Worm (Caenorhabditis elegans): Measurements from ENCODE around the gene nstp-8.

Gene nstp-8

DNA sequence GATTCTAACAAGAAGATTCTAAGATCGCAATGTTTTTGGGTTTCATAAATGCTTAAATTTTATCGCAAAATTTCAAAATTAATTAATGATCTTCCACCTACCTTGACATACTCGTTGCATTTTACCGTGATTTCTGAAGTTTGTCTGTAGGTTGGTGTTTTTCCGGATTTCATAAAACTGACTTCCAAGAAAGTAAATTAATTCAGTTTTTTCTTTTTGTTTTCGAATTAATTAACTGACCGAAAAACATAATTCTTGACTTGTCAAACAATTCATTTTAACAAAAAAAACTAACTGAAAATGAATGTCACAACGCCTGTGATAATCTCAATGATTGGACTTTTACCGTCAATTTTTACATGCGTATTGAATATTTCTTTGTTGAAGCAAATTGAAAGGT lies 33.7 kb upstream of the nstp-8 start, which contains the start of gene srbc-16:
TSS of gene srbc-16 (plus strand) at position 301 of the 400 bp plus-strand sequence.
- TF ChIP-seq unc-62 (GFP tag; optimal IDR thresholded peaks at IDR 0.05) (no peak), elt-3 (tag; optimal IDR thresholded peaks at IDR 0.05) (no peak), ceh-28 (tag; optimal IDR thresholded peaks at IDR 0.05) (no peak), pha-4 (tag; optimal IDR thresholded peaks at IDR 0.05) (no peak), nfya-1 (tag; optimal IDR thresholded peaks at IDR 0.05; ENCODE audit: insufficient read depth) (no peak), ztf-4 (tag; optimal IDR thresholded peaks at IDR 0.05) (no peak), nhr-28 (tag; optimal IDR thresholded peaks at IDR 0.05) (no peak), daf-12 (tag; optimal IDR thresholded peaks at IDR 0.05) (no peak), nhr-237 (tag; optimal IDR thresholded peaks at IDR 0.05) (no peak), egl-5 (tag; optimal IDR thresholded peaks at IDR 0.05) (no peak), nhr-12 (tag; optimal IDR thresholded peaks at IDR 0.05) (no peak), skn-1 (tag; optimal IDR thresholded peaks at IDR 0.05) (no peak), aly-2 (tag; optimal IDR thresholded peaks at IDR 0.05) (no peak), mml-1 (tag; optimal IDR thresholded peaks at IDR 0.05) (no peak), ceh-16 (tag; optimal IDR thresholded peaks at IDR 0.05) (no peak), unc-39 (tag; optimal IDR thresholded peaks at IDR 0.05) (no peak), hmg-11 (tag; optimal IDR thresholded peaks at IDR 0.05) (no peak), ZK546.5 (tag; optimal IDR thresholded peaks at IDR 0.05) (no peak), fkh-10 (GFP tag; optimal IDR thresholded peaks at IDR 0.05) (no peak), mdl-1 (tag; optimal IDR thresholded peaks at IDR 0.05) (no peak)

- TF ChIP-seq nhr-23 (tag; optimal IDR thresholded peaks at IDR 0.05) (no peak), egl-27 (tag; optimal IDR thresholded peaks at IDR 0.05) (no peak)
Measured at ce11 chrV:2183162-2183561, 32.3 kb upstream of the nstp-8 start, which contains the start of gene cyp-33C2. Gene cyp-33C2, plus strand, starts transcription at chrV:2183488.

DNA sequence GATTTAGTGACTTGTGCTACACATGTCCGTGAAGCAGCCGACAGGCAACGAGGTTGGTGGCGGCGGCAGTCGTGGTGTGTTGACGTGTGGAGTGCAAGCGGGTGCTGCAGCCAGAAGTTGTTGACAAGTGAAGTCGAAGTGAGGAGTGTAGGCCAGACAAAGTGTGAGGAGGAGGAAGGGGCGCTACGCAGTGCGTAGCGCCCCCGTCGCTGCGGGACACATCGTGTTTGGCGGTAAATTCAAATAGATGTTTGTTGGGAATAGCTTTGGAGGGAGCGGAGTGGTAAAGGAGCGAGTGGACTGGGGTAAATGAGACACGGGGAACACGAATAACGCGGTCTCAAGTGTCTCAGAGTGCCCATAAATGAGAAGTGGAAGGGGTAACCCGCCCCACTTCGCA lies 30.0 kb upstream of the nstp-8 start:
- TF ChIP-seq nhr-28 (tag; optimal IDR thresholded peaks at IDR 0.05), result no peak
- no peak for TF ChIP-seq unc-39 (tag; optimal IDR thresholded peaks at IDR 0.05)
- no peak for TF ChIP-seq mdl-1 (tag; optimal IDR thresholded peaks at IDR 0.05)
- TF ChIP-seq skn-1 (tag; optimal IDR thresholded peaks at IDR 0.05), result no peak
- TF ChIP-seq pqm-1 (tag; optimal IDR thresholded peaks at IDR 0.05), result no peak
- no peak for TF ChIP-seq sea-2 (GFP tag; optimal IDR thresholded peaks at IDR 0.05)
- no peak for TF ChIP-seq ceh-9 (tag; optimal IDR thresholded peaks at IDR 0.05)
- no peak for TF ChIP-seq nhr-237 (tag; optimal IDR thresholded peaks at IDR 0.05)
- no peak for TF ChIP-seq nfya-1 (tag; optimal IDR thresholded peaks at IDR 0.05; ENCODE audit: insufficient read depth)

ce11 chrV:2187864-2188345 lies 27.5 kb upstream of the nstp-8 start, which contains the start of gene Y5H2B.3:
Gene Y5H2B.3, plus strand, starts transcription at chrV:2188295.
- TF ChIP-seq nfya-1 (tag; optimal IDR thresholded peaks at IDR 0.05; ENCODE audit: insufficient read depth) (peak; percentile 68), jun-1 (tag; optimal IDR thresholded peaks at IDR 0.05) (no peak)

DNA sequence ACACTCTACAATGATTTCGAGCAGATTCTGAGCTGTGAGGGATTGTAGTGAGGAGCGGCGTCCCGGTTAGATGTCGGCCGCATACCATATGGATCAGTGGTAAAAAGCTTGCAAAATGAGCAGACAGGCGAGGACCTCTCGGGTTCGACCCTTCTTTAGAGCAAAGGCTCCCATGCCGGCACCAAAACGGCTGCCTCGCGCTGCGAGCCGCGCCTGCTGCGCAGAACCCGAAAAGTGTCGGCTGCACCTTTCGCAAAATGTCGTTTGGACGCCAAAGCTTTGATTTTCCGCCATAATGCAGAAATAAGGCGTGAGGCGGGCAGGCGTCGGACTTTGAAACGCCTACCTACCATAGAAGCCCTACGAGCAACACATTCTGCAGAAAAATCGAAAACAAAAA lies 25.1 kb upstream of the nstp-8 start:
- TF ChIP-seq elt-3 (tag; optimal IDR thresholded peaks at IDR 0.05) (no peak), ceh-9 (tag; optimal IDR thresholded peaks at IDR 0.05) (no peak), egl-27 (tag; optimal IDR thresholded peaks at IDR 0.05) (no peak), aly-2 (tag; optimal IDR thresholded peaks at IDR 0.05) (no peak), pha-4 (tag; optimal IDR thresholded peaks at IDR 0.05) (no peak), mdl-1 (tag; optimal IDR thresholded peaks at IDR 0.05) (no peak), ztf-4 (tag; optimal IDR thresholded peaks at IDR 0.05) (no peak), egl-5 (tag; optimal IDR thresholded peaks at IDR 0.05) (no peak), ceh-28 (tag; optimal IDR thresholded peaks at IDR 0.05) (no peak), nhr-76 (tag; optimal IDR thresholded peaks at IDR 0.05) (no peak), ceh-16 (tag; optimal IDR thresholded peaks at IDR 0.05) (no peak), sea-2 (GFP tag; optimal IDR thresholded peaks at IDR 0.05) (no peak), lsy-12 (tag; optimal IDR thresholded peaks at IDR 0.05) (no peak), ceh-82 (tag; optimal IDR thresholded peaks at IDR 0.05) (no peak)

- no peak for TF ChIP-seq nhr-28 (tag; optimal IDR thresholded peaks at IDR 0.05)
- no peak for TF ChIP-seq elt-2 (tag; optimal IDR thresholded peaks at IDR 0.05)
- no peak for TF ChIP-seq ceh-9 (tag; optimal IDR thresholded peaks at IDR 0.05)
- TF ChIP-seq unc-62 (GFP tag; optimal IDR thresholded peaks at IDR 0.05), result no peak
- no peak for TF ChIP-seq ceh-82 (tag; optimal IDR thresholded peaks at IDR 0.05)
- TF ChIP-seq nhr-76 (tag; optimal IDR thresholded peaks at IDR 0.05), result no peak
- no peak for TF ChIP-seq unc-39 (tag; optimal IDR thresholded peaks at IDR 0.05)
- TF ChIP-seq fkh-10 (GFP tag; optimal IDR thresholded peaks at IDR 0.05), result no peak
- TF ChIP-seq snpc-4 (tag; optimal IDR thresholded peaks at IDR 0.05), result no peak
- TF ChIP-seq ceh-16 (tag; optimal IDR thresholded peaks at IDR 0.05), result no peak
- TF ChIP-seq fos-1 (tag; optimal IDR thresholded peaks at IDR 0.05), result no peak
- TF ChIP-seq elt-1 (tag; optimal IDR thresholded peaks at IDR 0.05), result no peak
- no peak for TF ChIP-seq nhr-43 (tag; optimal IDR thresholded peaks at IDR 0.05; ENCODE audit: poor library complexity, severe bottlenecking)
- no peak for TF ChIP-seq egl-5 (tag; optimal IDR thresholded peaks at IDR 0.05)
- no peak for TF ChIP-seq nhr-67 (tag; optimal IDR thresholded peaks at IDR 0.05)
Measured at ce11 chrV:2191122-2191521, 24.3 kb upstream of the nstp-8 start, which contains the start of gene srbc-42. Gene srbc-42, minus strand, starts transcription at chrV:2191222.

All from whole organism, L3 larva.